Worm (Caenorhabditis elegans) whole organism, young adult: ENCODE measurements around the gene lrr-1.

Experiments used
- B0035.1 ChIP-seq: sonication (generic microtip); optimal IDR thresholded peaks from 2 replicates; lab custom pipeline; 2016; ENCODE audit warnings: missing genetic modification characterization, mild to moderate bottlenecking, missing compliant biosample characterization, missing genotype, missing genetic modification reagents
- F10E7.11 ChIP-seq: sonication (generic microtip); optimal IDR thresholded peaks from 2 replicates; lab custom pipeline; 2017; ENCODE audit warnings: mild to moderate bottlenecking, missing genetic modification characterization, moderate library complexity, missing compliant biosample characterization
- F52B5.7 ChIP-seq: sonication (generic microtip); optimal IDR thresholded peaks from 2 replicates; lab custom pipeline; 2016; ENCODE audit warnings: mild to moderate bottlenecking, missing genetic modification characterization, missing compliant biosample characterization
- F55B11.4 ChIP-seq: sonication (generic microtip); optimal IDR thresholded peaks from 2 replicates; lab custom pipeline; 2016; ENCODE audit warnings: missing compliant biosample characterization, missing genetic modification characterization, borderline replicate concordance; ENCODE audit not compliant: insufficient read depth
- T26A5.8 ChIP-seq: sonication (generic microtip); optimal IDR thresholded peaks from 2 replicates; lab custom pipeline; 2016; ENCODE audit warnings: missing genetic modification characterization, missing compliant biosample characterization
- Y53G8AR.9 ChIP-seq: fragments of 200-800 bp; sonication (Bioruptor generic); conservative IDR thresholded peaks from 2 replicates; pipeline ENCODE4 v1.3.6; 2022; ENCODE audit warnings: missing genetic modification reagents, missing genetic modification characterization, missing compliant biosample characterization
- Y56A3A.18 ChIP-seq: fragments of 200-800 bp; sonication (Bioruptor generic); IDR thresholded peaks from 2 replicates; pipeline ENCODE4 v1.3.6; 2022; ENCODE audit warnings: missing genetic modification reagents, missing genetic modification characterization, missing compliant biosample characterization
- Y67H2A.10 ChIP-seq: fragments of 200-800 bp; sonication (Bioruptor generic); conservative IDR thresholded peaks from 2 replicates; pipeline ENCODE4 v1.3.6; 2022; ENCODE audit warnings: missing genetic modification reagents, missing genetic modification characterization, missing compliant biosample characterization
- ZK185.1 ChIP-seq: sonication (generic microtip); optimal IDR thresholded peaks from 2 replicates; lab custom pipeline; 2016; ENCODE audit warnings: mild to moderate bottlenecking, missing genetic modification characterization, missing compliant biosample characterization; ENCODE audit not compliant: poor library complexity, severe bottlenecking
- akir-1 ChIP-seq: fragments of 200-800 bp; sonication (Bioruptor generic); optimal IDR thresholded peaks from 2 replicates; lab custom pipeline; 2018; ENCODE audit warnings: mild to moderate bottlenecking, missing genetic modification characterization, moderate library complexity, missing compliant biosample characterization
- aptf-2 ChIP-seq: fragments of 200-800 bp; sonication (Bioruptor generic); conservative IDR thresholded peaks from 2 replicates; pipeline ENCODE4 v1.3.6; 2022; ENCODE audit warnings: missing genetic modification reagents, missing genetic modification characterization, missing compliant biosample characterization
- atf-7 ChIP-seq: sonication (generic microtip); optimal IDR thresholded peaks from 2 replicates; lab custom pipeline; 2017; ENCODE audit warnings: mild to moderate bottlenecking, missing genetic modification characterization, missing compliant biosample characterization
- athp-1 ChIP-seq: sonication (generic microtip); optimal IDR thresholded peaks from 2 replicates; lab custom pipeline; 2017; ENCODE audit warnings: mild to moderate bottlenecking, missing genetic modification characterization, missing compliant biosample characterization
- attf-5 ChIP-seq: fragments of 200-800 bp; sonication (Bioruptor generic); optimal IDR thresholded peaks from 2 replicates; lab custom pipeline; 2018; ENCODE audit warnings: mild to moderate bottlenecking, missing genetic modification characterization, missing compliant biosample characterization
- bed-1 ChIP-seq: fragments of 200-800 bp; sonication (Bioruptor generic); IDR thresholded peaks from 2 replicates; pipeline ENCODE4 v1.3.6; 2022; ENCODE audit warnings: missing genetic modification reagents, missing genetic modification characterization, missing compliant biosample characterization
- ceh-27 ChIP-seq: fragments of 200-800 bp; sonication (Bioruptor generic); optimal IDR thresholded peaks from 2 replicates; lab custom pipeline; 2018; ENCODE audit warnings: mild to moderate bottlenecking, missing genetic modification characterization, moderate library complexity, missing compliant biosample characterization
- ceh-40 ChIP-seq: fragments of 200-800 bp; sonication (Bioruptor generic); IDR thresholded peaks from 2 replicates; pipeline ENCODE4 v1.3.6; 2022; ENCODE audit warnings: missing genetic modification characterization, missing compliant biosample characterization
- ceh-58 ChIP-seq: fragments of 200-800 bp; sonication (Bioruptor generic); IDR thresholded peaks from 2 replicates; pipeline ENCODE4 v1.3.6; 2022; ENCODE audit warnings: missing genetic modification characterization, missing compliant biosample characterization
- ceh-79 ChIP-seq: sonication (generic microtip); optimal IDR thresholded peaks from 2 replicates; lab custom pipeline; 2017; ENCODE audit warnings: mild to moderate bottlenecking, missing genetic modification characterization, missing compliant biosample characterization
- dpff-1 ChIP-seq: sonication (generic microtip); optimal IDR thresholded peaks from 2 replicates; lab custom pipeline; 2017; ENCODE audit warnings: mild to moderate bottlenecking, missing genetic modification characterization, missing compliant biosample characterization
- dpl-1 ChIP-seq: fragments of 150-350 bp; optimal IDR thresholded peaks from 2 replicates; lab custom pipeline; 2014; ENCODE audit warnings: missing biosample characterization, missing genetic modification reagents, missing genetic modification characterization
- fkh-3 ChIP-seq: sonication (generic microtip); optimal IDR thresholded peaks from 2 replicates; lab custom pipeline; 2016; ENCODE audit warnings: mild to moderate bottlenecking, missing genetic modification characterization, missing compliant biosample characterization
- hrde-1 ChIP-seq: sonication (generic microtip); optimal IDR thresholded peaks from 2 replicates; lab custom pipeline; 2016; ENCODE audit warnings: missing genetic modification characterization, mild to moderate bottlenecking, missing compliant biosample characterization, moderate library complexity, missing genotype, missing genetic modification reagents, borderline replicate concordance
- hsf-1 ChIP-seq: fragments of 200-800 bp; sonication (Bioruptor generic); IDR thresholded peaks from 2 replicates; pipeline ENCODE4 v1.3.6; 2022; ENCODE audit warnings: missing genetic modification reagents, missing genetic modification characterization, missing compliant biosample characterization
- lag-1 ChIP-seq: fragments of 200-800 bp; sonication (Bioruptor generic); IDR thresholded peaks from 2 replicates; pipeline ENCODE4 v1.3.6; 2022; ENCODE audit warnings: missing genetic modification reagents, missing genetic modification characterization, missing compliant biosample characterization
- let-526 ChIP-seq: fragments of 200-800 bp; sonication (Bioruptor generic); IDR thresholded peaks from 2 replicates; pipeline ENCODE4 v1.3.6; 2022; ENCODE audit warnings: missing genetic modification reagents, missing genetic modification characterization, missing compliant biosample characterization
- let-607 ChIP-seq, 2 experiments: fragments of 200-800 bp in 1 of 2; sonication (Bioruptor generic) in 1 of 2; sonication (generic microtip) in 1 of 2; optimal IDR thresholded peaks; 2 replicates each; lab custom pipeline; 2016 to 2018; ENCODE audit warnings: mild to moderate bottlenecking in 2 of 2, missing compliant biosample characterization in 2 of 2, missing genetic modification characterization in 2 of 2, moderate library complexity in 2 of 2, missing genotype in 1 of 2
- lin-35 ChIP-seq, 3 experiments: fragments of 150-350 bp in 2 of 3; sonication (generic microtip) in 1 of 3; optimal IDR thresholded peaks; 2 replicates each; lab custom pipeline; 2014 to 2018; ENCODE audit warnings: missing biosample characterization in 3 of 3, missing genetic modification characterization in 3 of 3, missing genetic modification reagents in 3 of 3
- madf-10 ChIP-seq: sonication (generic microtip); optimal IDR thresholded peaks from 2 replicates; lab custom pipeline; 2016; ENCODE audit warnings: mild to moderate bottlenecking, missing genetic modification characterization, missing compliant biosample characterization
- madf-6 ChIP-seq: fragments of 200-800 bp; sonication (Bioruptor generic); IDR thresholded peaks from 2 replicates; pipeline ENCODE4 v1.3.6; 2022; ENCODE audit warnings: missing genetic modification reagents, missing genetic modification characterization, missing compliant biosample characterization
- madf-8 ChIP-seq: fragments of 200-800 bp; sonication (Bioruptor generic); conservative IDR thresholded peaks from 2 replicates; pipeline ENCODE4 v1.3.6; 2022; ENCODE audit warnings: missing genetic modification reagents, missing genetic modification characterization, missing compliant biosample characterization
- mcd-1 ChIP-seq: fragments of 200-800 bp; sonication (Bioruptor generic); IDR thresholded peaks from 2 replicates; pipeline ENCODE4 v1.3.6; 2022; ENCODE audit warnings: missing genetic modification reagents, missing genetic modification characterization, missing compliant biosample characterization
- mel-28 ChIP-seq: sonication (generic microtip); optimal IDR thresholded peaks from 2 replicates; lab custom pipeline; 2016; ENCODE audit warnings: borderline replicate concordance, mild to moderate bottlenecking, missing genetic modification characterization, missing compliant biosample characterization
- nfya-2 ChIP-seq: fragments of 200-800 bp; sonication (Bioruptor generic); IDR thresholded peaks from 2 replicates; pipeline ENCODE4 v1.3.6; 2022; ENCODE audit warnings: missing genetic modification reagents, missing genetic modification characterization, missing compliant biosample characterization
- nfyb-1 ChIP-seq: fragments of 200-800 bp; sonication (Bioruptor generic); IDR thresholded peaks from 2 replicates; pipeline ENCODE4 v1.3.6; 2022; ENCODE audit warnings: missing genetic modification reagents, missing genetic modification characterization, missing compliant biosample characterization
- nhr-120 ChIP-seq: fragments of 200-800 bp; sonication (Bioruptor generic); IDR thresholded peaks from 2 replicates; pipeline ENCODE4 v1.3.6; 2022; ENCODE audit warnings: missing genetic modification characterization, missing compliant biosample characterization
- nhr-179 ChIP-seq: sonication (generic microtip); optimal IDR thresholded peaks from 2 replicates; lab custom pipeline; 2016; ENCODE audit warnings: mild to moderate bottlenecking, missing genetic modification characterization, missing compliant biosample characterization
- nhr-27 ChIP-seq: fragments of 200-800 bp; sonication (Bioruptor generic); optimal IDR thresholded peaks from 2 replicates; lab custom pipeline; 2018; ENCODE audit warnings: mild to moderate bottlenecking, missing genetic modification characterization, moderate library complexity, missing compliant biosample characterization
- nhr-80 ChIP-seq: sonication (generic microtip); optimal IDR thresholded peaks from 2 replicates; lab custom pipeline; 2016; ENCODE audit warnings: missing genetic modification characterization, missing compliant biosample characterization
- rcor-1 ChIP-seq: fragments of 200-800 bp; sonication (Bioruptor generic); IDR thresholded peaks from 2 replicates; pipeline ENCODE4 v1.3.6; 2022; ENCODE audit warnings: missing genetic modification reagents, missing genetic modification characterization, missing compliant biosample characterization
- sea-2 ChIP-seq: fragments of 200-800 bp; sonication (Bioruptor generic); IDR thresholded peaks from 2 replicates; pipeline ENCODE4 v1.3.6; 2022; ENCODE audit warnings: missing genetic modification characterization, missing compliant biosample characterization
- snpc-1.3 ChIP-seq: sonication (generic microtip); optimal IDR thresholded peaks from 2 replicates; lab custom pipeline; 2017; ENCODE audit warnings: missing genetic modification characterization, mild to moderate bottlenecking, missing compliant biosample characterization, antibody characterized with exemption, moderate library complexity, missing genotype, missing genetic modification reagents; ENCODE audit not compliant: insufficient read depth
- somi-1 ChIP-seq: fragments of 200-800 bp; sonication (Bioruptor generic); optimal IDR thresholded peaks from 2 replicates; lab custom pipeline; 2018; ENCODE audit warnings: mild to moderate bottlenecking, missing genetic modification characterization, missing compliant biosample characterization
- tlf-1 ChIP-seq: fragments of 200-800 bp; sonication (Bioruptor generic); optimal IDR thresholded peaks from 2 replicates; lab custom pipeline; 2018; ENCODE audit warnings: mild to moderate bottlenecking, missing genetic modification characterization, missing compliant biosample characterization
- unc-130 ChIP-seq: sonication (generic microtip); optimal IDR thresholded peaks from 2 replicates; lab custom pipeline; 2016; ENCODE audit warnings: missing genetic modification reagents, missing genetic modification characterization, missing compliant biosample characterization
- zfh-2 ChIP-seq: fragments of 200-800 bp; sonication (Bioruptor generic); conservative IDR thresholded peaks from 2 replicates; pipeline ENCODE4 v1.3.6; 2022; ENCODE audit warnings: missing genetic modification reagents, missing genetic modification characterization, missing compliant biosample characterization
- ztf-28 ChIP-seq: fragments of 200-800 bp; sonication (Bioruptor generic); IDR thresholded peaks from 2 replicates; pipeline ENCODE4 v1.3.6; 2022; ENCODE audit warnings: missing genetic modification reagents, missing genetic modification characterization, missing compliant biosample characterization
- ztf-3 ChIP-seq: fragments of 200-800 bp; sonication (Bioruptor generic); optimal IDR thresholded peaks from 2 replicates; lab custom pipeline; 2018; ENCODE audit warnings: mild to moderate bottlenecking, missing genetic modification characterization, missing compliant biosample characterization

The lrr-1 gene

ce11 chrII:5032669-5033068, 3.6 kb downstream of the lrr-1 start (continued):
- TF ChIP-seq tlf-1 (GFP tag; lab: Kevin White, UChicago) (peak; percentile 14), somi-1 (GFP tag; lab: Kevin White, UChicago) (no peak), Y56A3A.18 (GFP tag; lab: Robert Waterston, UW) (0 out of 2 replicates have a peak, but pooled peaks have one; percentile 37), ztf-28 (GFP tag; lab: Robert Waterston, UW) (0 out of 2 replicates have a peak, but pooled peaks have one; percentile 14), Y53G8AR.9 (GFP tag; lab: Robert Waterston, UW) (no peak; the same call in 1 of the 2 replicates), let-526 (GFP tag; lab: Robert Waterston, UW) (no peak), attf-5 (GFP tag; lab: Kevin White, UChicago) (peak; percentile 67), hsf-1 (0 out of 2 replicates have a peak, but pooled peaks have one; percentile 49), mel-28 (no peak), F10E7.11 (peak; percentile 22), nfyb-1 (peak; percentile 87), T26A5.8 (tag; lab: Kevin White, UChicago) (peak; percentile 63), akir-1 (GFP tag; lab: Kevin White, UChicago) (peak; percentile 48), zfh-2 (GFP tag; lab: Robert Waterston, UW) (no peak; the same call in 1 of the 2 replicates), madf-10 (peak; percentile 36), snpc-1.3 (peak; percentile 62), lin-35 (GFP tag; optimal IDR thresholded peaks at IDR 0.05; lab: Kevin White, UChicago) (peak in 1 of 3 experiments; percentile 48), bed-1 (no peak), hrde-1 (peak; percentile 63), atf-7 (peak; percentile 53), athp-1 (peak; percentile 74), nfya-2 (GFP tag; lab: Robert Waterston, UW) (no peak), ztf-3 (GFP tag; lab: Kevin White, UChicago) (no peak), nhr-120 (GFP tag; lab: Robert Waterston, UW) (0 out of 2 replicates have a peak, but pooled peaks have one; percentile 48), rcor-1 (peak; percentile 65), sea-2 (GFP tag; lab: Robert Waterston, UW) (no peak), lag-1 (GFP tag; lab: Robert Waterston, UW) (no peak), nhr-179 (tag; lab: Kevin White, UChicago) (no peak), F52B5.7 (tag; lab: Kevin White, UChicago) (peak; percentile 70), ceh-40 (GFP tag; lab: Robert Waterston, UW) (0 out of 2 replicates have a peak, but pooled peaks have one; percentile 67), nhr-80 (tag; lab: Kevin White, UChicago) (peak; percentile 24), madf-8 (peak; percentile 31; the same call in 1 of the 2 replicates), let-607 (tag; optimal IDR thresholded peaks at IDR 0.05; lab: Kevin White, UChicago) (peak in 1 of 2 experiments; percentile 1), ZK185.1 (tag; lab: Kevin White, UChicago) (peak; percentile 77), F55B11.4 (tag; lab: Kevin White, UChicago) (no peak), ceh-79 (tag; lab: Kevin White, UChicago) (peak; percentile 33), Y67H2A.10 (GFP tag; lab: Robert Waterston, UW) (no peak), dpff-1 (tag; lab: Kevin White, UChicago) (no peak), ceh-58 (GFP tag; lab: Robert Waterston, UW) (peak; percentile 69; the same call in 1 of the 2 replicates), madf-6 (GFP tag; lab: Robert Waterston, UW) (peak; percentile 77), dpl-1 (GFP tag; lab: Kevin White, UChicago) (no peak), unc-130 (GFP tag; lab: Kevin White, UChicago) (peak; percentile 46), fkh-3 (tag; lab: Kevin White, UChicago) (no peak), mcd-1 (GFP tag; lab: Robert Waterston, UW) (peak; percentile 67), ceh-27 (GFP tag; lab: Kevin White, UChicago) (peak; percentile 54), nhr-27 (tag; lab: Kevin White, UChicago) (peak; percentile 74), aptf-2 (GFP tag; lab: Robert Waterston, UW) (no peak), B0035.1 (tag; lab: Kevin White, UChicago) (peak; percentile 43)
